Fruit fly (Drosophila melanogaster) whole organism, embryonic: Measurements from ENCODE around the gene CG1979.

Source experiments
- Abd-B ChIP-seq: fragments of 200-800 bp; sonication (Bioruptor generic); optimal IDR thresholded peaks from 2 replicates; lab custom pipeline; 2018; ENCODE audit warnings: missing biosample characterization, mild to moderate bottlenecking, missing genetic modification characterization, moderate library complexity
- Ada2b ChIP-seq: fragments of 200-800 bp; sonication (Bioruptor generic); IDR thresholded peaks from 2 replicates; pipeline ENCODE4 v1.3.6; 2022; ENCODE audit warnings: missing biosample characterization, missing genetic modification characterization
- Aef1 ChIP-seq: fragments of 200-800 bp; sonication (Bioruptor generic); IDR thresholded peaks from 3 replicates; pipeline ENCODE4 v1.3.6; 2022; ENCODE audit warnings: missing biosample characterization, missing genetic modification characterization
- BEAF-32 ChIP-seq: fragments of 200-800 bp; sonication (Bioruptor generic); optimal IDR thresholded peaks from 3 replicates; lab custom pipeline; 2017; ENCODE audit warnings: missing biosample characterization, missing genetic modification characterization, mild to moderate bottlenecking, moderate library complexity, missing genetic modification reagents
- C15 ChIP-seq: fragments of 200-800 bp; sonication (Bioruptor generic); IDR thresholded peaks from 3 replicates; pipeline ENCODE4 v1.3.6; 2022; ENCODE audit warnings: missing biosample characterization, missing genetic modification characterization
- CG10462 ChIP-seq: fragments of 200-800 bp; sonication (Bioruptor generic); optimal IDR thresholded peaks from 2 replicates; lab custom pipeline; 2016; ENCODE audit warnings: missing biosample characterization, missing genetic modification characterization
- CG10979 ChIP-seq: fragments of 200-800 bp; sonication (Bioruptor generic); optimal IDR thresholded peaks from 2 replicates; lab custom pipeline; 2018; ENCODE audit warnings: missing biosample characterization, mild to moderate bottlenecking, missing genetic modification characterization, moderate library complexity
- CG11247 ChIP-seq: fragments of 200-800 bp; sonication (Bioruptor generic); IDR thresholded peaks from 2 replicates; pipeline ENCODE4 v1.3.6; 2022; ENCODE audit warnings: missing biosample characterization, missing genetic modification characterization
- CG1647 ChIP-seq: fragments of 200-800 bp; sonication (Bioruptor generic); optimal IDR thresholded peaks from 3 replicates; lab custom pipeline; 2016; ENCODE audit warnings: missing biosample characterization, missing genetic modification characterization
- CG18262 ChIP-seq: fragments of 200-800 bp; optimal IDR thresholded peaks from 3 replicates; lab custom pipeline; 2019; ENCODE audit warnings: missing biosample characterization, mild to moderate bottlenecking, missing genetic modification characterization, moderate library complexity
- CG2199 ChIP-seq: fragments of 200-800 bp; sonication (Bioruptor generic); IDR thresholded peaks from 3 replicates; pipeline ENCODE4 v1.3.6; 2022; ENCODE audit warnings: missing biosample characterization, missing genetic modification characterization
- CG3995 ChIP-seq: fragments of 200-800 bp; sonication (Bioruptor generic); optimal IDR thresholded peaks from 3 replicates; lab custom pipeline; 2016; ENCODE audit warnings: missing biosample characterization, missing genetic modification characterization
- CG42726 ChIP-seq: fragments of 200-800 bp; sonication (Bioruptor generic); IDR thresholded peaks from 2 replicates; pipeline ENCODE4 v1.3.6; 2022; ENCODE audit warnings: missing biosample characterization, missing genetic modification characterization; ENCODE audit not compliant: partially characterized antibody
- CG7928 ChIP-seq: fragments of 200-800 bp; sonication (Bioruptor generic); optimal IDR thresholded peaks from 2 replicates; lab custom pipeline; 2017; ENCODE audit warnings: missing biosample characterization, mild to moderate bottlenecking, missing genetic modification characterization
- CrebB ChIP-seq: fragments of 200-800 bp; sonication (Bioruptor generic); optimal IDR thresholded peaks from 3 replicates; lab custom pipeline; 2018; ENCODE audit warnings: missing biosample characterization, mild to moderate bottlenecking, missing genetic modification characterization
- Dll ChIP-seq: fragments of 200-800 bp; sonication (Bioruptor generic); IDR thresholded peaks from 4 replicates; pipeline ENCODE4 v1.3.6; 2022; ENCODE audit warnings: missing biosample characterization, missing genetic modification characterization; ENCODE audit not compliant: partially characterized antibody
- HLH3B ChIP-seq: fragments of 200-800 bp; sonication (Bioruptor generic); IDR thresholded peaks from 2 replicates; pipeline ENCODE4 v1.3.6; 2022; ENCODE audit warnings: missing biosample characterization, missing genetic modification characterization
- HLHmδ ChIP-seq: fragments of 200-800 bp; sonication (Bioruptor generic); optimal IDR thresholded peaks from 2 replicates; lab custom pipeline; 2018; ENCODE audit warnings: missing biosample characterization, mild to moderate bottlenecking, missing genetic modification characterization, moderate library complexity
- Hmr ChIP-seq: fragments of 200-800 bp; sonication (Bioruptor generic); optimal IDR thresholded peaks from 3 replicates; lab custom pipeline; 2017; ENCODE audit warnings: mild to moderate bottlenecking, missing biosample characterization, missing genetic modification reagents, missing genetic modification characterization
- Hr39 ChIP-seq: fragments of >200 bp; optimal IDR thresholded peaks from 2 replicates; lab custom pipeline; 2017
- NC2β ChIP-seq: fragments of 200-800 bp; sonication (Bioruptor generic); optimal IDR thresholded peaks from 2 replicates; lab custom pipeline; 2016; ENCODE audit warnings: missing biosample characterization, missing genetic modification characterization
- NFAT ChIP-seq: fragments of 200-800 bp; sonication (Bioruptor generic); IDR thresholded peaks from 2 replicates; pipeline ENCODE4 v1.3.6; 2022; ENCODE audit warnings: missing biosample characterization, missing genetic modification characterization
- NfI ChIP-seq: fragments of 200-800 bp; sonication (Bioruptor generic); optimal IDR thresholded peaks from 3 replicates; lab custom pipeline; 2018; ENCODE audit warnings: missing biosample characterization, mild to moderate bottlenecking, missing genetic modification characterization, moderate library complexity
- Taf1 ChIP-seq: fragments of 200-800 bp; sonication (Bioruptor generic); IDR thresholded peaks from 2 replicates; pipeline ENCODE4 v1.3.6; 2022; ENCODE audit warnings: missing biosample characterization, missing genetic modification characterization
- YL-1 ChIP-seq: fragments of 200-800 bp; sonication (Bioruptor generic); optimal IDR thresholded peaks from 3 replicates; lab custom pipeline; 2017; ENCODE audit warnings: missing biosample characterization, mild to moderate bottlenecking, missing genetic modification characterization
- ap ChIP-seq: fragments of 200-800 bp; sonication (Bioruptor generic); IDR thresholded peaks from 2 replicates; pipeline ENCODE4 v1.3.6; 2022; ENCODE audit warnings: missing biosample characterization, missing genetic modification characterization
- ase ChIP-seq: fragments of 200-800 bp; sonication (Bioruptor generic); IDR thresholded peaks from 3 replicates; pipeline ENCODE4 v1.3.6; 2022; ENCODE audit warnings: missing biosample characterization, missing genetic modification characterization
- ash1 ChIP-seq: fragments of 200-800 bp; sonication (Bioruptor generic); optimal IDR thresholded peaks from 2 replicates; lab custom pipeline; 2018; ENCODE audit warnings: missing biosample characterization, mild to moderate bottlenecking, missing genetic modification characterization
- chm ChIP-seq: fragments of 200-800 bp; sonication (Bioruptor generic); IDR thresholded peaks from 2 replicates; pipeline ENCODE4 v1.3.6; 2022; ENCODE audit warnings: missing biosample characterization, missing genetic modification characterization
- chn ChIP-seq: fragments of 200-800 bp; sonication (Bioruptor generic); optimal IDR thresholded peaks from 2 replicates; lab custom pipeline; 2016; ENCODE audit warnings: missing biosample characterization, missing genetic modification characterization
- crc ChIP-seq: fragments of 200-800 bp; sonication (Bioruptor generic); optimal IDR thresholded peaks from 2 replicates; lab custom pipeline; 2016; ENCODE audit warnings: missing biosample characterization, missing genetic modification characterization
- dpn ChIP-seq, 2 experiments: fragments of 200-800 bp; sonication (Bioruptor generic); optimal IDR thresholded peaks; 3 replicates each; lab custom pipeline; 2016; ENCODE audit warnings: missing biosample characterization in 2 of 2, missing genetic modification characterization in 2 of 2
- dysf ChIP-seq: fragments of 200-800 bp; sonication (Bioruptor generic); IDR thresholded peaks from 3 replicates; pipeline ENCODE4 v1.3.6; 2022; ENCODE audit warnings: missing biosample characterization, missing genetic modification characterization
- emc ChIP-seq: fragments of 200-800 bp; sonication (Bioruptor generic); optimal IDR thresholded peaks from 2 replicates; lab custom pipeline; 2016; ENCODE audit warnings: missing biosample characterization, missing genetic modification characterization
- exex ChIP-seq: fragments of 200-800 bp; sonication (Bioruptor generic); optimal IDR thresholded peaks from 4 replicates; lab custom pipeline; 2018; ENCODE audit warnings: missing biosample characterization, mild to moderate bottlenecking, missing genetic modification characterization, moderate library complexity
- fu2 ChIP-seq: fragments of 200-800 bp; sonication (Bioruptor generic); optimal IDR thresholded peaks from 2 replicates; lab custom pipeline; 2016; ENCODE audit warnings: missing biosample characterization, missing genetic modification characterization
- h ChIP-seq: fragments of >200 bp; optimal IDR thresholded peaks from 2 replicates; lab custom pipeline; 2017
- hth ChIP-seq: fragments of >200 bp; optimal IDR thresholded peaks from 2 replicates; lab custom pipeline; 2017; ENCODE audit warnings: inconsistent platforms
- inv ChIP-seq: fragments of 200-800 bp; sonication (Bioruptor generic); IDR thresholded peaks from 2 replicates; pipeline ENCODE4 v1.3.6; 2022; ENCODE audit warnings: missing biosample characterization, missing genetic modification characterization; ENCODE audit not compliant: partially characterized antibody
- kah ChIP-seq: fragments of 200-800 bp; sonication (Bioruptor generic); optimal IDR thresholded peaks from 2 replicates; lab custom pipeline; 2018; ENCODE audit warnings: missing biosample characterization, mild to moderate bottlenecking, missing genetic modification characterization
- knrl ChIP-seq: fragments of 200-800 bp; sonication (Bioruptor generic); IDR thresholded peaks from 3 replicates; pipeline ENCODE4 v1.3.6; 2022; ENCODE audit warnings: missing biosample characterization, missing genetic modification characterization; ENCODE audit not compliant: partially characterized antibody
- lbe ChIP-seq: fragments of 200-800 bp; sonication (Bioruptor generic); optimal IDR thresholded peaks from 2 replicates; lab custom pipeline; 2016; ENCODE audit warnings: missing biosample characterization, mild to moderate bottlenecking, missing genetic modification characterization
- mam ChIP-seq: fragments of 200-800 bp; sonication (Bioruptor generic); optimal IDR thresholded peaks from 3 replicates; lab custom pipeline; 2016; ENCODE audit warnings: missing biosample characterization, missing genetic modification characterization
- phol ChIP-seq: fragments of 200-800 bp; sonication (Bioruptor generic); optimal IDR thresholded peaks from 3 replicates; lab custom pipeline; 2018; ENCODE audit warnings: missing biosample characterization, mild to moderate bottlenecking, missing genetic modification characterization, moderate library complexity
- pnt ChIP-seq: fragments of 200-800 bp; sonication (Bioruptor generic); optimal IDR thresholded peaks from 3 replicates; lab custom pipeline; 2016; ENCODE audit warnings: missing biosample characterization, missing genetic modification characterization
- pzg ChIP-seq: fragments of 200-800 bp; sonication (Bioruptor generic); optimal IDR thresholded peaks from 3 replicates; lab custom pipeline; 2018; ENCODE audit warnings: missing biosample characterization, mild to moderate bottlenecking, missing genetic modification characterization, moderate library complexity
- ranshi ChIP-seq: fragments of 200-800 bp; sonication (Bioruptor generic); IDR thresholded peaks from 2 replicates; pipeline ENCODE4 v1.3.6; 2022; ENCODE audit warnings: missing biosample characterization, missing genetic modification characterization
- repo ChIP-seq: fragments of 200-800 bp; sonication (Bioruptor generic); optimal IDR thresholded peaks from 2 replicates; lab custom pipeline; 2016; ENCODE audit warnings: missing biosample characterization, missing genetic modification characterization
- row ChIP-seq: fragments of 200-800 bp; sonication (Bioruptor generic); IDR thresholded peaks from 3 replicates; pipeline ENCODE4 v1.3.6; 2022; ENCODE audit warnings: missing biosample characterization, missing genetic modification characterization
- sima ChIP-seq: fragments of 200-800 bp; sonication (Bioruptor generic); optimal IDR thresholded peaks from 2 replicates; lab custom pipeline; 2016; ENCODE audit warnings: missing biosample characterization, missing genetic modification characterization
- toy ChIP-seq: fragments of 200-800 bp; sonication (Bioruptor generic); IDR thresholded peaks from 2 replicates; pipeline ENCODE4 v1.3.6; 2022; ENCODE audit warnings: missing biosample characterization, missing genetic modification characterization
- ttk ChIP-seq: fragments of 200-800 bp; sonication (Bioruptor generic); IDR thresholded peaks from 2 replicates; pipeline ENCODE4 v2.1.2; 2022; ENCODE audit warnings: missing biosample characterization, missing genetic modification characterization
- unpg ChIP-seq: fragments of 200-800 bp; sonication (Bioruptor generic); optimal IDR thresholded peaks from 3 replicates; lab custom pipeline; 2018; ENCODE audit warnings: missing biosample characterization, mild to moderate bottlenecking, missing genetic modification characterization, moderate library complexity

Gene CG1979

DNA sequence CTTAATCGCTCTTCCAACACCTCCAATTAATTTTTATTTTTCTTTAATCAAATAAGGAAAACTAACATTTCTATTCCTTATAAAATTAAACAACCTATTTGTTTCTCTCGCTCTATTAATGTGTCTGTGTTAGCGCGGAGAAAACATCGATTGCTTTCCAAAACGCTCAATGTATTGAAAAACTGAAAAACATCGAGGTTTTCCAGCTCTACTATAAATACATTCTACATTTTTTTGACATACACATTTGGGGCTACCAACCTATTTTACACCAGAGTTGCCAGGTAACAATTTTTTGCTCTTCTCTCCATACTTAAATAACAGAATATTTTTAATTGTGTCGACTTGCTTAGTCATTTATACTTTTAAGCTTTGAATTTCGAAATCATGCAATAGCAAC is 37.5 kb downstream of the CG1979 start (continued):
- TF ChIP-seq CG18262 (tag; lab: Kevin White, UChicago) (no peak), YL-1 (GFP tag; lab: Kevin White, UChicago) (peak; percentile 56), HLHmδ (GFP tag; lab: Kevin White, UChicago) (no peak), CG10462 (GFP tag; lab: Kevin White, UChicago) (peak; percentile 23), Taf1 (no peak), lbe (GFP tag; lab: Kevin White, UChicago) (no peak), ttk (GFP tag; lab: Robert Waterston, UW) (no peak), ap (GFP tag; lab: Robert Waterston, UW) (no peak), CG7928 (GFP tag; lab: Kevin White, UChicago) (no peak), CG42726 (GFP tag; lab: Robert Waterston, UW) (peak; percentile 59; the same call in 1 of the 2 replicates), Ada2b (GFP tag; lab: Robert Waterston, UW) (no peak), pzg (GFP tag; lab: Kevin White, UChicago) (peak; percentile 50), repo (GFP tag; lab: Kevin White, UChicago) (no peak), dysf (no peak), row (peak; percentile 64), crc (GFP tag; lab: Kevin White, UChicago) (no peak), Hmr (GFP tag; lab: Kevin White, UChicago) (peak; percentile 26), BEAF-32 (peak; percentile 71), inv (GFP tag; lab: Robert Waterston, UW) (peak; percentile 44), Aef1 (GFP tag; lab: Robert Waterston, UW) (no peak), hth (lab: Kevin White, UChicago) (no peak), phol (tag; lab: Kevin White, UChicago) (peak; percentile 37), NC2β (GFP tag; lab: Kevin White, UChicago) (no peak), fu2 (GFP tag; lab: Kevin White, UChicago) (no peak), CrebB (no peak), dpn (GFP tag; optimal IDR thresholded peaks at IDR 0.05; lab: Kevin White, UChicago) (peak; percentile 3 to 36), unpg (GFP tag; lab: Kevin White, UChicago) (peak; percentile 34), Abd-B (GFP tag; lab: Kevin White, UChicago) (peak; percentile 18), h (lab: Kevin White, UChicago) (no peak), mam (peak; percentile 47), CG10979 (tag; lab: Kevin White, UChicago) (no peak), C15 (GFP tag; lab: Robert Waterston, UW) (no peak), ranshi (GFP tag; lab: Robert Waterston, UW) (no peak), CG2199 (GFP tag; lab: Robert Waterston, UW) (peak; percentile 73; the same call in 1 of the 3 replicates), sima (GFP tag; lab: Kevin White, UChicago) (no peak), exex (tag; lab: Kevin White, UChicago) (no peak), pnt (GFP tag; lab: Kevin White, UChicago) (no peak), knrl (GFP tag; lab: Robert Waterston, UW) (peak; percentile 70; the same call in 2 of the 3 replicates), toy (no peak), chn (no peak), CG11247 (no peak), NfI (GFP tag; lab: Kevin White, UChicago) (peak; percentile 10), Hr39 (lab: Kevin White, UChicago) (no peak), CG3995 (GFP tag; lab: Kevin White, UChicago) (peak; percentile 2), ase (no peak), NFAT (GFP tag; lab: Robert Waterston, UW) (no peak), CG1647 (peak; percentile 32), HLH3B (GFP tag; lab: Robert Waterston, UW) (no peak), chm (GFP tag; lab: Robert Waterston, UW) (peak; percentile 11; the same call in 1 of the 2 replicates), emc (GFP tag; lab: Kevin White, UChicago) (no peak), ash1 (GFP tag; lab: Kevin White, UChicago) (peak; percentile 17), kah (GFP tag; lab: Kevin White, UChicago) (no peak), Dll (GFP tag; lab: Robert Waterston, UW) (peak; percentile 75)
